Worm (Caenorhabditis elegans): Measurements from ENCODE around the gene hlh-30.

Gene hlh-30

ce11 chrIV:4028177-4028576 is 6.6 kb downstream of the hlh-30 start:
- TF ChIP-seq nhr-23 (tag; optimal IDR thresholded peaks at IDR 0.05) (peak; percentile 55), nhr-25 (tag; optimal IDR thresholded peaks at IDR 0.05) (peak; percentile 89), nfya-1 (tag; optimal IDR thresholded peaks at IDR 0.05; ENCODE audit: insufficient read depth) (peak; percentile 54), nhr-76 (tag; optimal IDR thresholded peaks at IDR 0.05) (no peak), jun-1 (tag; optimal IDR thresholded peaks at IDR 0.05) (peak; percentile 54), daf-12 (tag; optimal IDR thresholded peaks at IDR 0.05) (no peak), lin-39 (tag; optimal IDR thresholded peaks at IDR 0.05) (peak; percentile 91), nhr-28 (tag; optimal IDR thresholded peaks at IDR 0.05) (no peak), unc-39 (tag; optimal IDR thresholded peaks at IDR 0.05) (no peak), elt-1 (tag; optimal IDR thresholded peaks at IDR 0.05) (peak; percentile 17), skn-1 (tag; optimal IDR thresholded peaks at IDR 0.05) (peak; percentile 78), ZK546.5 (tag; optimal IDR thresholded peaks at IDR 0.05) (no peak), hmg-11 (tag; optimal IDR thresholded peaks at IDR 0.05) (peak; percentile 47), nhr-67 (tag; optimal IDR thresholded peaks at IDR 0.05) (no peak), unc-62 (GFP tag; optimal IDR thresholded peaks at IDR 0.05) (no peak), snpc-4 (tag; optimal IDR thresholded peaks at IDR 0.05) (peak; percentile 62), ceh-16 (tag; optimal IDR thresholded peaks at IDR 0.05) (no peak), nhr-237 (tag; optimal IDR thresholded peaks at IDR 0.05) (no peak), ama-1 (optimal IDR thresholded peaks at IDR 0.05) (peak; percentile 26), nhr-43 (tag; optimal IDR thresholded peaks at IDR 0.05; ENCODE audit: poor library complexity, severe bottlenecking) (peak; percentile 41), ceh-9 (tag; optimal IDR thresholded peaks at IDR 0.05) (no peak), sea-2 (GFP tag; optimal IDR thresholded peaks at IDR 0.05) (no peak), ceh-82 (tag; optimal IDR thresholded peaks at IDR 0.05) (no peak), aly-2 (tag; optimal IDR thresholded peaks at IDR 0.05) (no peak), mml-1 (tag; optimal IDR thresholded peaks at IDR 0.05) (no peak), eor-1 (tag; optimal IDR thresholded peaks at IDR 0.05) (no peak), lsy-12 (tag; optimal IDR thresholded peaks at IDR 0.05) (no peak), R02D3.7 (tag; optimal IDR thresholded peaks at IDR 0.05) (no peak), elt-3 (tag; optimal IDR thresholded peaks at IDR 0.05) (no peak), fkh-10 (GFP tag; optimal IDR thresholded peaks at IDR 0.05) (no peak), lin-15B (tag; optimal IDR thresholded peaks at IDR 0.05) (peak; percentile 3), ztf-11 (tag; optimal IDR thresholded peaks at IDR 0.05) (no peak), zag-1 (tag; optimal IDR thresholded peaks at IDR 0.05) (no peak), fkh-2 (tag; optimal IDR thresholded peaks at IDR 0.05) (no peak), egl-27 (tag; optimal IDR thresholded peaks at IDR 0.05) (peak; percentile 59), ztf-4 (tag; optimal IDR thresholded peaks at IDR 0.05) (no peak), fos-1 (tag; optimal IDR thresholded peaks at IDR 0.05) (no peak), elt-2 (tag; optimal IDR thresholded peaks at IDR 0.05) (peak; percentile 84), nhr-77 (tag; optimal IDR thresholded peaks at IDR 0.05) (no peak), pha-4 (tag; optimal IDR thresholded peaks at IDR 0.05) (peak; percentile 77), pqm-1 (tag; optimal IDR thresholded peaks at IDR 0.05) (peak; percentile 22), egl-5 (tag; optimal IDR thresholded peaks at IDR 0.05) (no peak), ceh-28 (tag; optimal IDR thresholded peaks at IDR 0.05) (no peak), nhr-11 (tag; optimal IDR thresholded peaks at IDR 0.05) (no peak), nhr-12 (tag; optimal IDR thresholded peaks at IDR 0.05) (no peak), tbx-2 (tag; optimal IDR thresholded peaks at IDR 0.05) (peak; percentile 26), mdl-1 (tag; optimal IDR thresholded peaks at IDR 0.05) (peak; percentile 40)

Data from whole organism, L3 larva.